Worm (Caenorhabditis elegans) whole organism, late embryonic: ENCODE measurements around the gene F48E3.6.

Experiments used
- C08G9.2 ChIP-seq: sonication (generic microtip); optimal IDR thresholded peaks from 2 replicates; lab custom pipeline; 2016; ENCODE audit warnings: mild to moderate bottlenecking, missing genetic modification characterization, moderate library complexity, missing compliant biosample characterization
- T23F11.4 ChIP-seq: fragments of 200-800 bp; sonication (Bioruptor generic); optimal IDR thresholded peaks from 2 replicates; lab custom pipeline; 2018; ENCODE audit warnings: mild to moderate bottlenecking, missing genetic modification characterization, missing compliant biosample characterization
- Y22D7AL.16 ChIP-seq: sonication (generic microtip); optimal IDR thresholded peaks from 2 replicates; lab custom pipeline; 2016; ENCODE audit warnings: missing genetic modification characterization, missing compliant biosample characterization
- ama-1 ChIP-seq: fragments of 150-350 bp; optimal IDR thresholded peaks from 2 replicates; lab custom pipeline; 2014
- ceh-14 ChIP-seq: sonication (generic microtip); optimal IDR thresholded peaks from 2 replicates; lab custom pipeline; 2016; ENCODE audit warnings: missing genotype, missing genetic modification characterization, missing compliant biosample characterization
- ceh-19 ChIP-seq: fragments of 200-800 bp; sonication (Bioruptor generic); optimal IDR thresholded peaks from 2 replicates; lab custom pipeline; 2018; ENCODE audit warnings: mild to moderate bottlenecking, missing genetic modification characterization, missing compliant biosample characterization
- ceh-22 ChIP-seq: sonication (generic microtip); optimal IDR thresholded peaks from 2 replicates; lab custom pipeline; 2017; ENCODE audit warnings: missing biosample characterization, missing genetic modification characterization
- ceh-30 ChIP-seq: fragments of 150-350 bp; optimal IDR thresholded peaks from 2 replicates; lab custom pipeline; 2014; ENCODE audit warnings: missing biosample characterization, missing genetic modification characterization
- ceh-31 ChIP-seq: sonication (generic microtip); optimal IDR thresholded peaks from 2 replicates; lab custom pipeline; 2016; ENCODE audit warnings: missing genetic modification characterization, missing compliant biosample characterization
- ceh-34 ChIP-seq: sonication (generic microtip); optimal IDR thresholded peaks from 2 replicates; lab custom pipeline; 2016; ENCODE audit warnings: mild to moderate bottlenecking, missing genetic modification characterization, missing compliant biosample characterization
- ceh-45 ChIP-seq: fragments of 200-800 bp; sonication (Bioruptor generic); IDR thresholded peaks from 2 replicates; pipeline ENCODE4 v1.3.6; 2022; ENCODE audit warnings: missing genetic modification reagents, missing genetic modification characterization, missing compliant biosample characterization
- ceh-6 ChIP-seq: fragments of 200-800 bp; sonication (Bioruptor generic); optimal IDR thresholded peaks from 2 replicates; lab custom pipeline; 2018; ENCODE audit warnings: mild to moderate bottlenecking, missing genetic modification characterization, missing compliant biosample characterization
- ceh-9 ChIP-seq: sonication (generic microtip); optimal IDR thresholded peaks from 2 replicates; lab custom pipeline; 2016; ENCODE audit warnings: mild to moderate bottlenecking, missing genetic modification characterization, inconsistent platforms, missing compliant biosample characterization
- elt-2 ChIP-seq: sonication (generic microtip); optimal IDR thresholded peaks from 2 replicates; lab custom pipeline; 2016; ENCODE audit warnings: missing genetic modification reagents, missing genetic modification characterization, missing compliant biosample characterization
- elt-4 ChIP-seq: sonication (generic microtip); optimal IDR thresholded peaks from 2 replicates; lab custom pipeline; 2016; ENCODE audit warnings: missing genetic modification characterization, missing compliant biosample characterization
- ets-4 ChIP-seq: sonication (generic microtip); optimal IDR thresholded peaks from 2 replicates; lab custom pipeline; 2016; ENCODE audit warnings: missing genetic modification characterization, missing compliant biosample characterization
- eyg-1 ChIP-seq: sonication (generic microtip); optimal IDR thresholded peaks from 2 replicates; lab custom pipeline; 2016; ENCODE audit warnings: missing genotype, missing genetic modification characterization, missing compliant biosample characterization
- fax-1 ChIP-seq: sonication (generic microtip); optimal IDR thresholded peaks from 2 replicates; lab custom pipeline; 2016; ENCODE audit warnings: missing genotype, missing genetic modification characterization, missing compliant biosample characterization
- fkh-10 ChIP-seq: fragments of 150-350 bp; optimal IDR thresholded peaks from 2 replicates; lab custom pipeline; 2014; ENCODE audit warnings: missing biosample characterization, missing genetic modification reagents, missing genetic modification characterization
- gmeb-2 ChIP-seq: sonication (generic microtip); optimal IDR thresholded peaks from 2 replicates; lab custom pipeline; 2016; ENCODE audit warnings: missing genetic modification characterization, inconsistent platforms, missing compliant biosample characterization
- hlh-13 ChIP-seq: fragments of 200-800 bp; sonication (Bioruptor generic); optimal IDR thresholded peaks from 2 replicates; lab custom pipeline; 2018; ENCODE audit warnings: mild to moderate bottlenecking, missing genetic modification characterization, missing compliant biosample characterization
- hlh-15 ChIP-seq: sonication (generic microtip); optimal IDR thresholded peaks from 2 replicates; lab custom pipeline; 2016; ENCODE audit warnings: missing genetic modification characterization, missing compliant biosample characterization
- hlh-6 ChIP-seq: sonication (generic microtip); optimal IDR thresholded peaks from 2 replicates; lab custom pipeline; 2016; ENCODE audit warnings: missing genotype, missing genetic modification characterization, missing compliant biosample characterization
- hlh-8 ChIP-seq: sonication (generic microtip); optimal IDR thresholded peaks from 2 replicates; lab custom pipeline; 2016; ENCODE audit warnings: missing genotype, missing genetic modification characterization, missing compliant biosample characterization
- madf-2 ChIP-seq: sonication (generic microtip); optimal IDR thresholded peaks from 2 replicates; lab custom pipeline; 2017; ENCODE audit warnings: missing genetic modification characterization, missing compliant biosample characterization
- mec-3 ChIP-seq: sonication (generic microtip); optimal IDR thresholded peaks from 2 replicates; lab custom pipeline; 2016; ENCODE audit warnings: borderline replicate concordance, missing genetic modification characterization, missing compliant biosample characterization
- nfya-1 ChIP-seq: sonication (generic microtip); optimal IDR thresholded peaks from 2 replicates; lab custom pipeline; 2017; ENCODE audit warnings: missing genetic modification characterization, mild to moderate bottlenecking, missing compliant biosample characterization, antibody characterized with exemption, moderate library complexity
- nhr-232 ChIP-seq: sonication (generic microtip); optimal IDR thresholded peaks from 2 replicates; lab custom pipeline; 2016; ENCODE audit warnings: missing genetic modification characterization, missing compliant biosample characterization
- pha-4 ChIP-seq: fragments of 150-350 bp; optimal IDR thresholded peaks from 2 replicates; lab custom pipeline; 2018; ENCODE audit warnings: missing biosample characterization, missing genetic modification reagents, missing genetic modification characterization
- pros-1 ChIP-seq: fragments of 150-350 bp; optimal IDR thresholded peaks from 2 replicates; lab custom pipeline; 2014; ENCODE audit warnings: missing biosample characterization, missing genetic modification reagents, missing genetic modification characterization
- ref-2 ChIP-seq: sonication (generic microtip); optimal IDR thresholded peaks from 2 replicates; lab custom pipeline; 2016; ENCODE audit warnings: missing genetic modification characterization, missing compliant biosample characterization
- rnt-1 ChIP-seq: sonication (generic microtip); optimal IDR thresholded peaks from 2 replicates; lab custom pipeline; 2016; ENCODE audit warnings: missing genetic modification characterization, missing compliant biosample characterization
- sox-4 ChIP-seq: sonication (generic microtip); optimal IDR thresholded peaks from 2 replicates; lab custom pipeline; 2017; ENCODE audit warnings: mild to moderate bottlenecking, missing genetic modification characterization, inconsistent platforms, missing compliant biosample characterization
- syd-9 ChIP-seq: sonication (generic microtip); optimal IDR thresholded peaks from 2 replicates; lab custom pipeline; 2016; ENCODE audit warnings: mild to moderate bottlenecking, missing genetic modification characterization, moderate library complexity, missing compliant biosample characterization
- tbx-2 ChIP-seq: sonication (generic microtip); optimal IDR thresholded peaks from 2 replicates; lab custom pipeline; 2016; ENCODE audit warnings: missing genetic modification characterization, missing compliant biosample characterization
- ttx-3 ChIP-seq: sonication (generic microtip); optimal IDR thresholded peaks from 2 replicates; lab custom pipeline; 2016; ENCODE audit warnings: missing genetic modification reagents, missing genetic modification characterization, missing compliant biosample characterization
- unc-3 ChIP-seq, 2 experiments: fragments of 200-800 bp in 1 of 2; sonication (Bioruptor generic) in 1 of 2; sonication (generic microtip) in 1 of 2; conservative IDR thresholded peaks in 1 of 2; optimal IDR thresholded peaks in 1 of 2; 2 replicates each; pipeline versions ENCODE4 v1.3.6 to Lab custom; 2016 to 2022; ENCODE audit warnings: missing compliant biosample characterization in 2 of 2, missing genetic modification characterization in 2 of 2, missing genetic modification reagents in 1 of 2
- unc-42 ChIP-seq: sonication (generic microtip); optimal IDR thresholded peaks from 2 replicates; lab custom pipeline; 2016; ENCODE audit warnings: missing genotype, missing genetic modification characterization, missing compliant biosample characterization
- zip-5 ChIP-seq: sonication (generic microtip); optimal IDR thresholded peaks from 2 replicates; lab custom pipeline; 2016; ENCODE audit warnings: missing genetic modification characterization, missing compliant biosample characterization
- ztf-16 ChIP-seq: sonication (generic microtip); optimal IDR thresholded peaks from 2 replicates; lab custom pipeline; 2017; ENCODE audit warnings: missing genetic modification characterization, missing compliant biosample characterization

The F48E3.6 gene

DNA sequence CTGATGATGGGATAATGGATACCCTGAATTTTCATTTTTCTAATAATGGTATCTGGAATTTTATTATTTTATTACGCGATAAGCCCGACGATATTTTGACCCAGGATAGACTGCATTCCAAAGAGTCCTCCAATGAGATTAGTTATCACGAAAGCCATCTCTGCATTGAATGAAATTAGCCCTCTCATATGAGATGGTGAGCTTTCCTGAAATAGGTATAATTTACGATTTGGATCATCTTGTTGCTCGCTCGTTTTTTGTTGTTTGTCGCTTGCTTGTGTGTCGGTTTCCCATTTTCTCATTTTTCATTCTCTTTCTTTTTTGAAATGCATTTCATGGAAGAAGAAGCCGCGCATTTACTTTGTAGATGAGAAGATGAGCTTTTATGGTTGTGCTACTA is 11.2 kb downstream of the F48E3.6 start:
- TF ChIP-seq hlh-15 (tag; lab: Kevin White, UChicago) (no peak), zip-5 (tag; lab: Kevin White, UChicago) (no peak), ets-4 (tag; lab: Kevin White, UChicago) (no peak), ref-2 (no peak), ceh-22 (no peak), elt-2 (no peak), pros-1 (tag; lab: Kevin White, UChicago) (no peak), ceh-45 (GFP tag; lab: Robert Waterston, UW) (no peak), ceh-9 (tag; lab: Kevin White, UChicago) (no peak), ceh-30 (tag; lab: Kevin White, UChicago) (no peak)

DNA sequence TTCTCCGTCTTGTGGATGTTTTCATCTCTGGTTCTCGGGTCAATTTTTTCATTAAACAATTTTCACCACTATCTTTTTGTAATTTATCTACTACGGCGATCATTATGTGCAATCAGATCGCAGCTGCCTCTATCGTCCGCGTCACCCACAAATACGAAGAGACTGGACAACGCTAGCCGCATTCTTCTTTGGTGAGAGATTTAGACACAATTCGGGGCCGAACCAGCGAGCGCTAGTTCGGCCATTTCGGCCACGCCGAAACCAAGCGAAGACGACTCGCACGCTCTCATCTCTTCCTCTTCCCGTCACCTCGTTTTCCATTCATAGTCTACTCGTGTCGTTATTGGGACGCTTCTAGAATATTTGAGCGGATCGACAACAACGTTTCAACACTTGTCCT is 17.0 kb downstream of the F48E3.6 start, which contains the start of gene gly-12:
gly-12 (plus strand) TSS at position 117 of the 400 bp plus-strand sequence.
- TF ChIP-seq ama-1 (lab: Kevin White, UChicago) (no peak), rnt-1 (tag; lab: Kevin White, UChicago) (peak; percentile 90), unc-42 (tag; lab: Kevin White, UChicago) (no peak), syd-9 (tag; lab: Kevin White, UChicago) (no peak), ceh-31 (tag; lab: Kevin White, UChicago) (peak; percentile 54), ets-4 (tag; lab: Kevin White, UChicago) (no peak), hlh-8 (tag; lab: Kevin White, UChicago) (no peak), eyg-1 (tag; lab: Kevin White, UChicago) (no peak), hlh-15 (tag; lab: Kevin White, UChicago) (no peak), hlh-6 (tag; lab: Kevin White, UChicago) (peak; percentile 14), ttx-3 (tag; lab: Kevin White, UChicago) (no peak), fkh-10 (GFP tag; lab: Kevin White, UChicago) (no peak), ref-2 (peak; percentile 22), ceh-19 (no peak), ceh-14 (tag; lab: Kevin White, UChicago) (no peak), ceh-45 (GFP tag; lab: Robert Waterston, UW) (no peak), hlh-13 (GFP tag; lab: Kevin White, UChicago) (no peak), nfya-1 (tag; lab: Kevin White, UChicago) (peak; percentile 10), T23F11.4 (GFP tag; lab: Kevin White, UChicago) (no peak), C08G9.2 (tag; lab: Kevin White, UChicago) (peak; percentile 15), tbx-2 (tag; lab: Kevin White, UChicago) (peak; percentile 49), pha-4 (no peak), madf-2 (tag; lab: Kevin White, UChicago) (no peak)
- TF ChIP-seq, all 69 proteins: peak for 7

DNA sequence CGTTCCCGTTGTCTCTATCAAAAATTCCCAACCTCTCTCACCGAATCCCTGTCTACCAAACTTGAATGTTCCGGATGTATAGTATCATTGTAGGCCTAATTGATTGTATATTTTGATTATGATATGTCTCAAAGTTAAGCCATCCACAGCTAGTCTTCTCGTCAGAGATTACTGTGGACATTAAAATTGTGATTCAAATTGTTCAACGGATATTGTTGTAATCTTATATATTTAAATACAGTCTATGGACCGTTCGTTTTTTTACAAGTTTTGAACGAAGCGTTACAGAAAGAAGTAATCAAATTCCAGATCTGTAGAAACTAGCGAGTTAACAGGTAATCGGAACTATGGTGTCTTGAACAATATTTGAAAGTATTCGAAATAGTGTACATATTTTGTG is 22.0 kb downstream of the F48E3.6 start, which contains the start of gene F48E3.9:
F48E3.9 (plus strand) TSS at position 301 of the 400 bp plus-strand sequence.
- TF ChIP-seq unc-42 (tag; lab: Kevin White, UChicago) (no peak), gmeb-2 (no peak)
- TF ChIP-seq, all 69 proteins: peak for 0

- no peak for TF ChIP-seq ztf-16
- no peak for TF ChIP-seq rnt-1 (tag; lab: Kevin White, UChicago)
- TF ChIP-seq mec-3 (tag; lab: Kevin White, UChicago), result no peak
- no peak for TF ChIP-seq pha-4
- TF ChIP-seq ceh-6 (GFP tag; lab: Kevin White, UChicago), result no peak
- TF ChIP-seq unc-3 (GFP tag; conservative IDR thresholded peaks at IDR 0.05; lab: Robert Waterston, UW), result no peak
- TF ChIP-seq unc-3 (tag; optimal IDR thresholded peaks at IDR 0.05; lab: Kevin White, UChicago), result no peak
- TF ChIP-seq Y22D7AL.16 (tag; lab: Kevin White, UChicago), result no peak
- TF ChIP-seq nhr-232 (tag; lab: Kevin White, UChicago), result no peak
- TF ChIP-seq fkh-10 (GFP tag; lab: Kevin White, UChicago), result no peak
- TF ChIP-seq elt-4 (tag; lab: Kevin White, UChicago), result no peak
- TF ChIP-seq sox-4 (tag; lab: Kevin White, UChicago), result no peak
- no peak for TF ChIP-seq ceh-34 (tag; lab: Kevin White, UChicago)
- no peak for TF ChIP-seq fax-1 (tag; lab: Kevin White, UChicago)
- no peak for TF ChIP-seq hlh-6 (tag; lab: Kevin White, UChicago)
Observed at ce11 chrX:7478948-7479347, 23.8 kb downstream of the F48E3.6 start, which contains the start of gene mek-1. mek-1 (plus strand) TSS chrX:7479248.
